Fruit fly (Drosophila melanogaster) whole organism, prepupa: Measurements from ENCODE around the gene CG44290.
A peak's percentile ranks its signal among the peaks of the same experiment; 100 is the strongest.

Source experiments
- Blimp-1 ChIP-seq: fragments of 200-800 bp; sonication (Bioruptor generic); optimal IDR thresholded peaks from 3 replicates; lab custom pipeline; 2017; ENCODE audit warnings: missing biosample characterization, missing genetic modification characterization, mild to moderate bottlenecking, moderate library complexity, missing genetic modification reagents
- CG10669 ChIP-seq: fragments of 200-800 bp; sonication (Bioruptor generic); optimal IDR thresholded peaks from 3 replicates; lab custom pipeline; 2018; ENCODE audit warnings: missing biosample characterization, mild to moderate bottlenecking, missing genetic modification characterization, moderate library complexity
- CG11294 ChIP-seq: fragments of 200-800 bp; sonication (Bioruptor generic); IDR thresholded peaks from 2 replicates; pipeline ENCODE4 v1.3.6; 2022; ENCODE audit warnings: missing biosample characterization, missing genetic modification characterization
- CG11902 ChIP-seq: fragments of 200-800 bp; sonication (Bioruptor generic); optimal IDR thresholded peaks from 3 replicates; lab custom pipeline; 2016; ENCODE audit warnings: missing biosample characterization, missing genetic modification characterization
- CG15336 ChIP-seq: fragments of 200-800 bp; sonication (Bioruptor generic); IDR thresholded peaks from 2 replicates; pipeline ENCODE4 v1.3.6; 2022; ENCODE audit warnings: missing biosample characterization, missing genetic modification characterization
- CG1621 ChIP-seq: fragments of 200-800 bp; sonication (Bioruptor generic); optimal IDR thresholded peaks from 3 replicates; lab custom pipeline; 2018; ENCODE audit warnings: missing biosample characterization, mild to moderate bottlenecking, missing genetic modification characterization
- CG16779 ChIP-seq: fragments of 200-800 bp; sonication (Bioruptor generic); optimal IDR thresholded peaks from 3 replicates; lab custom pipeline; 2017; ENCODE audit warnings: missing biosample characterization, mild to moderate bottlenecking, missing genetic modification characterization
- CG31627 ChIP-seq: fragments of 200-800 bp; sonication (Bioruptor generic); optimal IDR thresholded peaks from 3 replicates; lab custom pipeline; 2016; ENCODE audit warnings: missing biosample characterization, missing genetic modification characterization
- CG32006 ChIP-seq: fragments of 200-800 bp; sonication (Bioruptor generic); optimal IDR thresholded peaks from 3 replicates; lab custom pipeline; 2017; ENCODE audit warnings: missing biosample characterization, mild to moderate bottlenecking, missing genetic modification characterization
- CG3919 ChIP-seq: fragments of 200-800 bp; sonication (Bioruptor generic); optimal IDR thresholded peaks from 3 replicates; lab custom pipeline; 2016; ENCODE audit warnings: missing biosample characterization, missing genetic modification characterization
- CG4318 ChIP-seq: fragments of 200-800 bp; sonication (Bioruptor generic); optimal IDR thresholded peaks from 3 replicates; lab custom pipeline; 2017; ENCODE audit warnings: missing biosample characterization, mild to moderate bottlenecking, missing genetic modification characterization
- CG6276 ChIP-seq: fragments of 200-800 bp; sonication (Bioruptor generic); optimal IDR thresholded peaks from 2 replicates; lab custom pipeline; 2017; ENCODE audit warnings: missing biosample characterization, mild to moderate bottlenecking, missing genetic modification characterization
- CG6808 ChIP-seq: fragments of 200-800 bp; sonication (Bioruptor generic); optimal IDR thresholded peaks from 3 replicates; lab custom pipeline; 2017; ENCODE audit warnings: missing biosample characterization, missing genetic modification characterization, mild to moderate bottlenecking, moderate library complexity, missing genetic modification reagents
- CG7368 ChIP-seq: fragments of 200-800 bp; sonication (Bioruptor generic); optimal IDR thresholded peaks from 3 replicates; lab custom pipeline; 2016; ENCODE audit warnings: missing biosample characterization, missing genetic modification characterization
- CG8119 ChIP-seq: fragments of 200-800 bp; sonication (Bioruptor generic); IDR thresholded peaks from 3 replicates; pipeline ENCODE4 v1.3.6; 2022; ENCODE audit warnings: missing biosample characterization, missing genetic modification characterization
- CG8319 ChIP-seq: fragments of 200-800 bp; sonication (Bioruptor generic); optimal IDR thresholded peaks from 3 replicates; lab custom pipeline; 2016; ENCODE audit warnings: missing biosample characterization, missing genetic modification characterization
- CG8632 ChIP-seq: fragments of 200-800 bp; sonication (Bioruptor generic); optimal IDR thresholded peaks from 3 replicates; lab custom pipeline; 2016; ENCODE audit warnings: missing biosample characterization, missing genetic modification characterization
- CG9139 ChIP-seq: fragments of 200-800 bp; sonication (Bioruptor generic); optimal IDR thresholded peaks from 3 replicates; lab custom pipeline; 2017; ENCODE audit warnings: missing biosample characterization, mild to moderate bottlenecking, missing genetic modification characterization
- Eip75B ChIP-seq: fragments of 200-800 bp; sonication (Bioruptor generic); optimal IDR thresholded peaks from 3 replicates; lab custom pipeline; 2016; ENCODE audit warnings: missing biosample characterization, missing genetic modification characterization
- Eip78C ChIP-seq: fragments of 200-800 bp; sonication (Bioruptor generic); peaks from one replicate; lab custom pipeline; 2016; ENCODE audit warnings: missing biosample characterization, missing genetic modification characterization
- Eip93F ChIP-seq: fragments of 200-800 bp; sonication (Bioruptor generic); optimal IDR thresholded peaks from 2 replicates; lab custom pipeline; 2016; ENCODE audit warnings: missing biosample characterization, mild to moderate bottlenecking, missing genetic modification characterization
- Ets96B ChIP-seq: fragments of 200-800 bp; optimal IDR thresholded peaks from 2 replicates; lab custom pipeline; 2019; ENCODE audit warnings: missing biosample characterization, mild to moderate bottlenecking, missing genetic modification characterization, moderate library complexity
- Gug ChIP-seq: fragments of 200-800 bp; sonication (Bioruptor generic); IDR thresholded peaks from 2 replicates; pipeline ENCODE4 v1.3.6; 2022; ENCODE audit warnings: missing biosample characterization, missing genetic modification characterization
- Hr38 ChIP-seq: sonication (Bioruptor generic); optimal IDR thresholded peaks from 2 replicates; lab custom pipeline; 2016; ENCODE audit warnings: missing biosample characterization, missing genetic modification characterization
- Hr39 ChIP-seq: fragments of 200-800 bp; sonication (Bioruptor generic); optimal IDR thresholded peaks from 2 replicates; lab custom pipeline; 2016; ENCODE audit warnings: missing biosample characterization, missing genetic modification characterization
- Hr4 ChIP-seq: fragments of 200-800 bp; sonication (Bioruptor generic); optimal IDR thresholded peaks from 3 replicates; lab custom pipeline; 2016; ENCODE audit warnings: missing biosample characterization, missing genetic modification characterization
- Lpt ChIP-seq: fragments of 200-800 bp; sonication (Bioruptor generic); optimal IDR thresholded peaks from 3 replicates; lab custom pipeline; 2016; ENCODE audit warnings: missing biosample characterization, missing genetic modification characterization
- OdsH ChIP-seq: fragments of 200-800 bp; sonication (Bioruptor generic); optimal IDR thresholded peaks from 3 replicates; lab custom pipeline; 2016; ENCODE audit warnings: missing biosample characterization, missing genetic modification characterization
- Smox ChIP-seq: fragments of 200-800 bp; sonication (Bioruptor generic); optimal IDR thresholded peaks from 3 replicates; lab custom pipeline; 2016; ENCODE audit warnings: missing biosample characterization, missing genetic modification characterization
- Sox102F ChIP-seq: fragments of 200-800 bp; sonication (Bioruptor generic); optimal IDR thresholded peaks from 2 replicates; lab custom pipeline; 2016; ENCODE audit warnings: missing biosample characterization, mild to moderate bottlenecking, missing genetic modification characterization
- acj6 ChIP-seq: fragments of 200-800 bp; sonication (Bioruptor generic); optimal IDR thresholded peaks from 3 replicates; lab custom pipeline; 2016; ENCODE audit warnings: missing biosample characterization, missing genetic modification characterization
- dac ChIP-seq: fragments of 200-800 bp; sonication (Bioruptor generic); optimal IDR thresholded peaks from 2 replicates; lab custom pipeline; 2017; ENCODE audit warnings: missing biosample characterization, mild to moderate bottlenecking, missing genetic modification characterization
- eg ChIP-seq: fragments of 200-800 bp; sonication (Bioruptor generic); IDR thresholded peaks from 3 replicates; pipeline ENCODE4 v1.3.6; 2022; ENCODE audit warnings: missing biosample characterization, missing genetic modification characterization
- esn ChIP-seq: fragments of 200-800 bp; sonication (Bioruptor generic); optimal IDR thresholded peaks from 2 replicates; lab custom pipeline; 2016; ENCODE audit warnings: missing biosample characterization, mild to moderate bottlenecking, missing genetic modification characterization, moderate library complexity
- fd59A ChIP-seq: fragments of 200-800 bp; sonication (Bioruptor generic); optimal IDR thresholded peaks from 2 replicates; lab custom pipeline; 2017; ENCODE audit warnings: missing biosample characterization, mild to moderate bottlenecking, missing genetic modification characterization, missing genetic modification reagents
- fd85E ChIP-seq: fragments of 200-800 bp; sonication (Bioruptor generic); optimal IDR thresholded peaks from 3 replicates; lab custom pipeline; 2016; ENCODE audit warnings: missing biosample characterization, missing genetic modification characterization
- lz ChIP-seq: fragments of 200-800 bp; sonication (Bioruptor generic); optimal IDR thresholded peaks from 3 replicates; lab custom pipeline; 2016; ENCODE audit warnings: missing biosample characterization, missing genetic modification characterization
- net ChIP-seq: fragments of 200-800 bp; sonication (Bioruptor generic); optimal IDR thresholded peaks from 3 replicates; lab custom pipeline; 2016; ENCODE audit warnings: missing biosample characterization, missing genetic modification characterization
- salr ChIP-seq, 2 experiments: fragments of 200-800 bp; sonication (Bioruptor generic); optimal IDR thresholded peaks; 3 replicates each; lab custom pipeline; 2016 to 2018; ENCODE audit warnings: missing biosample characterization in 2 of 2, missing genetic modification characterization in 2 of 2, mild to moderate bottlenecking in 1 of 2
- spab ChIP-seq: fragments of 200-800 bp; sonication (Bioruptor generic); optimal IDR thresholded peaks from 2 replicates; lab custom pipeline; 2017; ENCODE audit warnings: missing biosample characterization, mild to moderate bottlenecking, missing genetic modification characterization, missing genetic modification reagents
- ss ChIP-seq, 2 experiments: fragments of 200-800 bp; sonication (Bioruptor generic); optimal IDR thresholded peaks; 2 replicates in 1 of 2; 3 replicates in 1 of 2; lab custom pipeline; 2017 to 2018; ENCODE audit warnings: mild to moderate bottlenecking in 2 of 2, missing biosample characterization in 2 of 2, missing genetic modification characterization in 2 of 2, moderate library complexity in 1 of 2
- svp ChIP-seq: fragments of 200-800 bp; sonication (Bioruptor generic); peaks from one replicate; lab custom pipeline; 2016; ENCODE audit warnings: missing biosample characterization, missing genetic modification characterization
- topi ChIP-seq: fragments of 200-800 bp; sonication (Bioruptor generic); optimal IDR thresholded peaks from 3 replicates; lab custom pipeline; 2016; ENCODE audit warnings: missing biosample characterization, missing genetic modification characterization
- vri ChIP-seq: fragments of 200-800 bp; sonication (Bioruptor generic); optimal IDR thresholded peaks from 3 replicates; lab custom pipeline; 2016; ENCODE audit warnings: missing biosample characterization, mild to moderate bottlenecking, missing genetic modification characterization

Gene CG44290

DNA sequence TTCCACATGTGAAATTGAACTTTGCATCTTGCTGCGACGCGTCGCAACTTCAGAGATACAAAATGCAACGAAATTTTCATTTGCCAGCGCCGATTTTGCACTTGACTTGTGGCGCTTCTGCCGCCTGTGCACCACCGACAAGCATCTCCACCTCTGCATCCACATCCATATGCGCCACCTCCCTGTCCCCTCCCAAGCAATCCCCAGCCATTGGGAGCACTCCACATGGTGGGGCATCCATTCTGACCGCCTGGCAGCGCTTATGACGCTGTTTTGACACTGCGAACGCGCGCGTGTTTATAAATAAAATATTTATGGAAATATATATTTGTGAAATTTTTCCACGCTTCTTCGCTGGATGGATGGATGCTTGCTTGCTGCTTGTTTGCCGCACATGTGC is 25.4 kb downstream of the CG44290 start:
- TF ChIP-seq esn = no peak
- TF ChIP-seq CG4318 (GFP tag; lab: Kevin White, UChicago) = no peak
- no peak for TF ChIP-seq eg (GFP tag; lab: Robert Waterston, UW)
- TF ChIP-seq CG11902 (GFP tag; lab: Kevin White, UChicago) = no peak
- peak in 1 of 2 experiments; percentile 15 for TF ChIP-seq ss (GFP tag; optimal IDR thresholded peaks at IDR 0.05; lab: Kevin White, UChicago)
- no peak for TF ChIP-seq CG31627 (GFP tag; lab: Kevin White, UChicago)
- TF ChIP-seq Smox (GFP tag; lab: Kevin White, UChicago) = no peak
- peak; percentile 58 for TF ChIP-seq net (GFP tag; lab: Kevin White, UChicago)
- TF ChIP-seq Hr4 (GFP tag; lab: Kevin White, UChicago) = no peak
- TF ChIP-seq Eip75B = no peak
- no peak for TF ChIP-seq CG8119 (GFP tag; lab: Robert Waterston, UW)

DNA sequence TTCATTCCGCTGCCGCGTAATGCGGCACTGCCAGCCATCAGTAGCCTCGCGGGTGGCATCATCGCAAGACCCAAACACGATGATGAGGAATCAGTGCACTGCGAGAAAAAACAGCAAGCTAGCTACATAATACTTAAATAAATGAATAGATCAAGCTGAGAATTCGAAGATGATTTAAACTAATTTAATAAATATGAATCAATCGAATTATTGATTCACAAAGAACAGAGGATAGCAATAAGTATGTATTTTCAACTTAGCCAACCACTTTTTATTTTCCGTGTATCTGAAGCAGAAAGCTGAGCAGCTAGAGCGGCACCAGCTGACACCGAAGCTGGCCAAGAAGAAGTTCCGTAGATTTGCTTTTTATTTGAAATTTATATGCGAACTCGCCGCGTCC is 27.5 kb downstream of the CG44290 start:
- no peak for TF ChIP-seq CG10669 (GFP tag; lab: Kevin White, UChicago)
- TF ChIP-seq CG15336 (GFP tag; lab: Robert Waterston, UW) = 0 out of 2 replicates have a peak, but pooled peaks have one; percentile 11
- TF ChIP-seq Ets96B (tag; lab: Kevin White, UChicago) = peak; percentile 11
- peak; percentile 41 for TF ChIP-seq Eip78C (GFP tag; lab: Kevin White, UChicago)

DNA sequence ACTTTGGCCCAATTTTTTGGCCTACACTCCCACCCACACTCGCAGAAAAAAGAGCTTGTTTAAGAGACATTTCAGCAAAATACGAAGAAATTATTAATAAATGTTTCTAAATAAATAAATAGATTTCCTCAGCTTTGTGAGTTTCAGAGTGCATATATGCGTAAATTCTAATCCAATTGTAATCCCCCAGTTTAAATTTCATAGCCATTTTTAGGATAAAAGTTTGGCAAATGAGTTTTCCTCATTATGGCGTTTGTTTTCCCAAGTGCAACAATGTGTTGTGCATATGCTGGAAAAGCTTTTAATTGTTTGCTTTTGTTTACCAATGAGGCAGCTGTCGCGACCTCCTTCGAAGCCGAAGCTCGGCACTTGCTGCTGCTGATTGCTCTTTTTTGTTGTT is 32.1 kb downstream of the CG44290 start:
- TF ChIP-seq CG32006 = no peak
- peak; percentile 54 for TF ChIP-seq Eip78C (GFP tag; lab: Kevin White, UChicago)
- TF ChIP-seq, all 60 proteins: peak for 1

DNA sequence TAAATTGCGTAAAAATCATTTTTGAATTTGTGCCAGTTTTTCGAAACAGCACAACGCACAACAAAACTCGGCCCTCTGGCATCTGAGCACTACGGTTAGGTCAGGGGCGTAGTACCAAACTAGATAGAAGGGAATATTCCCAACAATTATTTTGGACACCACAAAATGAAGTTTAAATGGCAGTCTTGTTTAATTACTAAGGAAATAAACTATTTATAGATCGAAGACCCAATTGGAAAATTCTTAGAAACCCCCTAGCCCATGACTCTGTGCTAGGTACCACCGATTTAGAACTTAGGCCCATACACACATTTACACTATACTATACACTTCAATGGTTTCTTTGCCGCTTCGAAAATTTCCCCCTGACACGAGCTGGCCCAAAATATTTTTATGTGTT is 33.7 kb downstream of the CG44290 start:
- TF ChIP-seq eg (GFP tag; lab: Robert Waterston, UW) = peak; percentile 74; the same call in 2 of the 3 replicates
- TF ChIP-seq CG8632 (GFP tag; lab: Kevin White, UChicago) = no peak
- TF ChIP-seq CG1621 = no peak
- peak; percentile 47; the same call in 1 of the 2 replicates for TF ChIP-seq CG11294 (GFP tag; lab: Robert Waterston, UW)
- TF ChIP-seq acj6 = no peak
- TF ChIP-seq Smox (GFP tag; lab: Kevin White, UChicago) = no peak
- TF ChIP-seq CG6808 (GFP tag; lab: Kevin White, UChicago) = no peak
- peak; percentile 71 for TF ChIP-seq Gug (GFP tag; lab: Robert Waterston, UW)
- no peak for TF ChIP-seq spab (GFP tag; lab: Kevin White, UChicago)
- TF ChIP-seq salr (GFP tag; optimal IDR thresholded peaks at IDR 0.05; lab: Kevin White, UChicago) = peak in 1 of 2 experiments; percentile 20
- no peak for TF ChIP-seq OdsH (GFP tag; lab: Kevin White, UChicago)
- no peak for TF ChIP-seq CG11902 (GFP tag; lab: Kevin White, UChicago)
- TF ChIP-seq CG4318 (GFP tag; lab: Kevin White, UChicago) = no peak
- no peak for TF ChIP-seq Hr38
- no peak for TF ChIP-seq net (GFP tag; lab: Kevin White, UChicago)
- no peak for TF ChIP-seq Sox102F
- TF ChIP-seq Eip93F = no peak
- peak; percentile 42 for TF ChIP-seq CG6276 (GFP tag; lab: Kevin White, UChicago)
- no peak for TF ChIP-seq CG10669 (GFP tag; lab: Kevin White, UChicago)
- no peak for TF ChIP-seq esn
- TF ChIP-seq CG3919 (GFP tag; lab: Kevin White, UChicago) = peak; percentile 5
- TF ChIP-seq CG15336 (GFP tag; lab: Robert Waterston, UW) = peak; percentile 53
- TF ChIP-seq CG16779 (tag; lab: Kevin White, UChicago) = no peak
- TF ChIP-seq CG8119 (GFP tag; lab: Robert Waterston, UW) = peak; percentile 56
- TF ChIP-seq vri (GFP tag; lab: Kevin White, UChicago) = no peak
- TF ChIP-seq fd59A (GFP tag; lab: Kevin White, UChicago) = no peak
- no peak for TF ChIP-seq CG8319 (GFP tag; lab: Kevin White, UChicago)
- TF ChIP-seq Eip78C (GFP tag; lab: Kevin White, UChicago) = peak; percentile 30
- no peak for TF ChIP-seq dac (GFP tag; lab: Kevin White, UChicago)
- no peak for TF ChIP-seq Ets96B (tag; lab: Kevin White, UChicago)
- no peak for TF ChIP-seq topi (GFP tag; lab: Kevin White, UChicago)
- TF ChIP-seq ss (GFP tag; optimal IDR thresholded peaks at IDR 0.05; lab: Kevin White, UChicago) = no peak
- TF ChIP-seq Hr39 (GFP tag; lab: Kevin White, UChicago) = no peak
- no peak for TF ChIP-seq svp (GFP tag; lab: Kevin White, UChicago)
- TF ChIP-seq lz (GFP tag; lab: Kevin White, UChicago) = no peak
- TF ChIP-seq CG9139 = no peak
- TF ChIP-seq fd85E (GFP tag; lab: Kevin White, UChicago) = no peak
- no peak for TF ChIP-seq Blimp-1 (GFP tag; lab: Kevin White, UChicago)
- peak; percentile 42 for TF ChIP-seq CG32006
- TF ChIP-seq Lpt = no peak
- no peak for TF ChIP-seq CG7368 (GFP tag; lab: Kevin White, UChicago)
